Fruit fly (Drosophila melanogaster) Kc167 (cell line): ENCODE data around the gene PIG-Wa.

Source experiments
- Myc ChIP-seq: fragments of >200 bp; optimal IDR thresholded peaks from 2 replicates; lab custom pipeline; 2017; ENCODE audit warnings: missing external identifiers
- Sin3A ChIP-seq: fragments of >200 bp; optimal IDR thresholded peaks from 2 replicates; lab custom pipeline; 2018; ENCODE audit warnings: missing external identifiers
- h ChIP-seq: fragments of >200 bp; optimal IDR thresholded peaks from 3 replicates; lab custom pipeline; 2018; ENCODE audit warnings: missing external identifiers
- insv ChIP-seq: fragments of >200 bp; optimal IDR thresholded peaks from 3 replicates; lab custom pipeline; 2018; ENCODE audit warnings: missing external identifiers
- psq ChIP-seq: fragments of >200 bp; optimal IDR thresholded peaks from 2 replicates; lab custom pipeline; 2017; ENCODE audit warnings: missing external identifiers

dm6 chr2L:2357228-2357656 lies 25.8 kb upstream of the PIG-Wa start, which contains the start of gene CG9967:
- TF ChIP-seq insv (lab: Kevin White, UChicago) (no peak), psq (no peak), Sin3A (lab: Kevin White, UChicago) (no peak), h (no peak), Myc (lab: Kevin White, UChicago) (no peak)
